1 fruit fly cellular context compared by ENCODE assay signal in the genomic region with DNA sequence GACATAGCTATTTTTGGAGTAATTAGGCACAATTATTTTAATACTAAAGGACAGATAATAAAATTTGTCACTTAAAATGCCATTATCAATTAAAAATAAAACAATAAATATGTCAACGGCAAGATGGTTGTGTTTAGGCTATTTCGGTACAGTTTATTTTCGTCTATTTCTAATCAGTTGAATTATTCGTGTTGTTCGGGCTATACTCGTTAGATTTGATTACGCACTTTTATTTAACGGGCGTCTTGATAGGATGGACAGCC.
A peak's percentile ranks its signal among the peaks of the same experiment; 100 is the strongest.
TF ChIP-seq lines count a peak whose summit lies in the region.

No protein-coding gene starts in this region.

TF ChIP-seq in whole organism, embryonic, 481 proteins besides CTCF, POLR2A, EP300 and RAD21 (continued from another document):
- no peak for TF ChIP-seq croc (GFP tag; conservative IDR thresholded peaks at IDR 0.05; lab: Robert Waterston, UW)
- TF ChIP-seq da (GFP tag; optimal IDR thresholded peaks at IDR 0.05; lab: Kevin White, UChicago), result no peak
- TF ChIP-seq Sox100B (GFP tag; optimal IDR thresholded peaks at IDR 0.05; lab: Kevin White, UChicago), result no peak
- peak; percentile 29 for TF ChIP-seq Meics (GFP tag; optimal IDR thresholded peaks at IDR 0.05; lab: Kevin White, UChicago)
- peak; percentile 8 for TF ChIP-seq CG18599 (GFP tag; optimal IDR thresholded peaks at IDR 0.05; lab: Kevin White, UChicago)
- TF ChIP-seq CG15011 (GFP tag; optimal IDR thresholded peaks at IDR 0.05; lab: Kevin White, UChicago), result no peak
- TF ChIP-seq z (GFP tag; IDR thresholded peaks at IDR 0.05; lab: Robert Waterston, UW), result no peak
- no peak for TF ChIP-seq Nf-YA (GFP tag; IDR thresholded peaks at IDR 0.05; lab: Robert Waterston, UW)
- no peak for TF ChIP-seq D19B (GFP tag; optimal IDR thresholded peaks at IDR 0.05; lab: Kevin White, UChicago)
- no peak for TF ChIP-seq Aef1 (GFP tag; IDR thresholded peaks at IDR 0.05; lab: Robert Waterston, UW)
- no peak for TF ChIP-seq CG17385 (GFP tag; optimal IDR thresholded peaks at IDR 0.05; lab: Kevin White, UChicago)
- no peak for TF ChIP-seq repo (GFP tag; optimal IDR thresholded peaks at IDR 0.05; lab: Kevin White, UChicago)
- no peak for TF ChIP-seq CG17802 (tag; optimal IDR thresholded peaks at IDR 0.05; lab: Kevin White, UChicago)
- no peak for TF ChIP-seq phol (tag; optimal IDR thresholded peaks at IDR 0.05; lab: Kevin White, UChicago)
- peak; percentile 21 for TF ChIP-seq CG7839 (tag; optimal IDR thresholded peaks at IDR 0.05; lab: Kevin White, UChicago)
- TF ChIP-seq vnd (GFP tag; IDR thresholded peaks at IDR 0.05; lab: Robert Waterston, UW; ENCODE audit: partially characterized antibody), result no peak
- TF ChIP-seq yki (optimal IDR thresholded peaks at IDR 0.05; lab: Kevin White, UChicago), result no peak
- no peak for TF ChIP-seq bab2 (GFP tag; optimal IDR thresholded peaks at IDR 0.05; lab: Kevin White, UChicago)
- TF ChIP-seq Oaz (GFP tag; IDR thresholded peaks at IDR 0.05; lab: Robert Waterston, UW), result no peak
- no peak for TF ChIP-seq Oli (tag; optimal IDR thresholded peaks at IDR 0.05; lab: Kevin White, UChicago)
- no peak for TF ChIP-seq CG8281 (tag; optimal IDR thresholded peaks at IDR 0.05; lab: Kevin White, UChicago)
- no peak for TF ChIP-seq rib (GFP tag; IDR thresholded peaks at IDR 0.05; lab: Robert Waterston, UW)
- TF ChIP-seq Asciz (GFP tag; optimal IDR thresholded peaks at IDR 0.05; lab: Kevin White, UChicago), result no peak
- TF ChIP-seq CG14965 (GFP tag; optimal IDR thresholded peaks at IDR 0.05; lab: Kevin White, UChicago; ENCODE audit: borderline replicate concordance), result no peak
- TF ChIP-seq fd64A (GFP tag; optimal IDR thresholded peaks at IDR 0.05; lab: Kevin White, UChicago), result no peak
- TF ChIP-seq CG4707 (GFP tag; optimal IDR thresholded peaks at IDR 0.05; lab: Kevin White, UChicago), result no peak
- TF ChIP-seq H2.0 (GFP tag; IDR thresholded peaks at IDR 0.05; lab: Robert Waterston, UW), result no peak
- no peak for TF ChIP-seq CG30020 (tag; optimal IDR thresholded peaks at IDR 0.05; lab: Kevin White, UChicago)
- TF ChIP-seq Spps (tag; optimal IDR thresholded peaks at IDR 0.05; lab: Kevin White, UChicago), result no peak
- TF ChIP-seq CG5245 (GFP tag; optimal IDR thresholded peaks at IDR 0.05; lab: Kevin White, UChicago), result no peak
- no peak for TF ChIP-seq CG8944 (GFP tag; optimal IDR thresholded peaks at IDR 0.05; lab: Kevin White, UChicago)
- TF ChIP-seq Rx (GFP tag; IDR thresholded peaks at IDR 0.05; lab: Robert Waterston, UW), result no peak
- TF ChIP-seq knrl (GFP tag; IDR thresholded peaks at IDR 0.05; lab: Robert Waterston, UW; ENCODE audit: partially characterized antibody), result no peak
- no peak for TF ChIP-seq CG3847 (GFP tag; IDR thresholded peaks at IDR 0.05; lab: Robert Waterston, UW)
- no peak for TF ChIP-seq GATAe (GFP tag; conservative IDR thresholded peaks at IDR 0.05; lab: Robert Waterston, UW)
- no peak for TF ChIP-seq eve (GFP tag; optimal IDR thresholded peaks at IDR 0.05; lab: Kevin White, UChicago)
- TF ChIP-seq pita (GFP tag; optimal IDR thresholded peaks at IDR 0.05; lab: Kevin White, UChicago), result no peak
- TF ChIP-seq Six4 (GFP tag; optimal IDR thresholded peaks at IDR 0.05; lab: Kevin White, UChicago), result no peak
- no peak for TF ChIP-seq Mes4 (GFP tag; optimal IDR thresholded peaks at IDR 0.05; lab: Kevin White, UChicago)
- TF ChIP-seq so (GFP tag; IDR thresholded peaks at IDR 0.05; lab: Robert Waterston, UW), result no peak
